Worm (Caenorhabditis elegans) whole organism, young adult: Measurements from ENCODE around the gene ttr-39.
A peak's percentile ranks its signal among the peaks of the same experiment; 100 is the strongest.

Experiments
- C17E4.6 ChIP-seq: fragments of 200-800 bp; sonication (Bioruptor generic); IDR thresholded peaks from 2 replicates; pipeline ENCODE4 v1.3.6; 2022; ENCODE audit warnings: missing genetic modification reagents, missing genetic modification characterization, missing compliant biosample characterization
- F23B12.7 ChIP-seq: sonication (generic microtip); optimal IDR thresholded peaks from 2 replicates; lab custom pipeline; 2017; ENCODE audit warnings: missing genetic modification characterization, mild to moderate bottlenecking, missing compliant biosample characterization, antibody characterized with exemption, moderate library complexity; ENCODE audit not compliant: insufficient read depth
- F33H1.4 ChIP-seq: fragments of 200-800 bp; sonication (Bioruptor generic); IDR thresholded peaks from 2 replicates; pipeline ENCODE4 v1.3.6; 2022; ENCODE audit warnings: missing genetic modification reagents, missing genetic modification characterization, missing compliant biosample characterization
- F37B4.10 ChIP-seq: fragments of 200-800 bp; sonication (Bioruptor generic); IDR thresholded peaks from 2 replicates; pipeline ENCODE4 v1.3.6; 2022; ENCODE audit warnings: missing genetic modification characterization, missing compliant biosample characterization
- F39B2.1 ChIP-seq: fragments of 200-800 bp; sonication (Bioruptor generic); IDR thresholded peaks from 2 replicates; pipeline ENCODE4 v1.3.6; 2022; ENCODE audit warnings: missing genetic modification reagents, missing genetic modification characterization, missing compliant biosample characterization
- F49E8.2 ChIP-seq: sonication (generic microtip); optimal IDR thresholded peaks from 3 replicates; lab custom pipeline; 2017; ENCODE audit warnings: missing genetic modification characterization, mild to moderate bottlenecking, missing compliant biosample characterization, antibody characterized with exemption, moderate library complexity; ENCODE audit not compliant: insufficient read depth
- F57A8.1 ChIP-seq: fragments of 200-800 bp; sonication (Bioruptor generic); optimal IDR thresholded peaks from 2 replicates; lab custom pipeline; 2018; ENCODE audit warnings: mild to moderate bottlenecking, missing genetic modification characterization, moderate library complexity, missing compliant biosample characterization
- F57C9.4 ChIP-seq: sonication (generic microtip); optimal IDR thresholded peaks from 2 replicates; lab custom pipeline; 2017; ENCODE audit warnings: mild to moderate bottlenecking, missing genetic modification characterization, missing compliant biosample characterization
- K11D2.4 ChIP-seq: fragments of 200-800 bp; sonication (Bioruptor generic); IDR thresholded peaks from 2 replicates; pipeline ENCODE4 v1.3.6; 2022; ENCODE audit warnings: missing genetic modification reagents, missing genetic modification characterization, missing compliant biosample characterization
- ZK185.1 ChIP-seq: sonication (generic microtip); optimal IDR thresholded peaks from 2 replicates; lab custom pipeline; 2016; ENCODE audit warnings: mild to moderate bottlenecking, missing genetic modification characterization, missing compliant biosample characterization; ENCODE audit not compliant: poor library complexity, severe bottlenecking
- aptf-2 ChIP-seq: fragments of 200-800 bp; sonication (Bioruptor generic); conservative IDR thresholded peaks from 2 replicates; pipeline ENCODE4 v1.3.6; 2022; ENCODE audit warnings: missing genetic modification reagents, missing genetic modification characterization, missing compliant biosample characterization
- attf-5 ChIP-seq: fragments of 200-800 bp; sonication (Bioruptor generic); optimal IDR thresholded peaks from 2 replicates; lab custom pipeline; 2018; ENCODE audit warnings: mild to moderate bottlenecking, missing genetic modification characterization, missing compliant biosample characterization
- bed-2 ChIP-seq: fragments of 200-800 bp; sonication (Bioruptor generic); IDR thresholded peaks from 2 replicates; pipeline ENCODE4 v1.3.6; 2022; ENCODE audit warnings: missing genetic modification reagents, missing genetic modification characterization, missing compliant biosample characterization
- cebp-1 ChIP-seq, 2 experiments: fragments of 200-800 bp in 1 of 2; sonication (Bioruptor generic) in 1 of 2; sonication (generic microtip) in 1 of 2; IDR thresholded peaks in 1 of 2; optimal IDR thresholded peaks in 1 of 2; 2 replicates each; pipeline versions ENCODE4 v1.3.6 to Lab custom; 2017 to 2022; ENCODE audit warnings: missing compliant biosample characterization in 2 of 2, missing genetic modification characterization in 2 of 2, mild to moderate bottlenecking in 1 of 2, missing genetic modification reagents in 1 of 2, moderate library complexity in 1 of 2
- ceh-100 ChIP-seq: fragments of 200-800 bp; sonication (Bioruptor generic); IDR thresholded peaks from 2 replicates; pipeline ENCODE4 v1.3.6; 2022; ENCODE audit warnings: missing genetic modification reagents, missing genetic modification characterization, missing compliant biosample characterization
- die-1 ChIP-seq: sonication (generic microtip); optimal IDR thresholded peaks from 2 replicates; lab custom pipeline; 2016; ENCODE audit warnings: missing genotype, mild to moderate bottlenecking, missing genetic modification characterization, missing compliant biosample characterization
- dox-1 ChIP-seq: fragments of 200-800 bp; sonication (Bioruptor generic); IDR thresholded peaks from 2 replicates; pipeline ENCODE4 v1.3.6; 2022; ENCODE audit warnings: missing genetic modification reagents, missing genetic modification characterization, missing compliant biosample characterization
- egl-18 ChIP-seq: fragments of 200-800 bp; sonication (Bioruptor generic); IDR thresholded peaks from 2 replicates; pipeline ENCODE4 v1.3.6; 2022; ENCODE audit warnings: missing genetic modification reagents, missing genetic modification characterization, missing compliant biosample characterization
- egl-44 ChIP-seq: fragments of 200-800 bp; sonication (Bioruptor generic); IDR thresholded peaks from 2 replicates; pipeline ENCODE4 v1.3.6; 2022; ENCODE audit warnings: missing genetic modification reagents, missing genetic modification characterization, missing compliant biosample characterization
- ekl-4 ChIP-seq: fragments of 200-800 bp; sonication (Bioruptor generic); IDR thresholded peaks from 2 replicates; pipeline ENCODE4 v1.3.6; 2022; ENCODE audit warnings: missing genetic modification reagents, missing genetic modification characterization, missing compliant biosample characterization
- ets-4 ChIP-seq: fragments of 200-800 bp; sonication (Bioruptor generic); optimal IDR thresholded peaks from 2 replicates; lab custom pipeline; 2018; ENCODE audit warnings: mild to moderate bottlenecking, missing genetic modification characterization, missing compliant biosample characterization
- fkh-3 ChIP-seq: sonication (generic microtip); optimal IDR thresholded peaks from 2 replicates; lab custom pipeline; 2016; ENCODE audit warnings: mild to moderate bottlenecking, missing genetic modification characterization, missing compliant biosample characterization
- him-1 ChIP-seq: sonication (generic microtip); optimal IDR thresholded peaks from 2 replicates; lab custom pipeline; 2016; ENCODE audit warnings: missing genotype, missing genetic modification reagents, missing genetic modification characterization, missing compliant biosample characterization
- hmg-1.2 ChIP-seq: fragments of 200-800 bp; sonication (Bioruptor generic); IDR thresholded peaks from 2 replicates; pipeline ENCODE4 v1.3.6; 2022; ENCODE audit warnings: missing genetic modification reagents, missing genetic modification characterization, missing compliant biosample characterization
- hsf-1 ChIP-seq: fragments of 200-800 bp; sonication (Bioruptor generic); IDR thresholded peaks from 2 replicates; pipeline ENCODE4 v1.3.6; 2022; ENCODE audit warnings: missing genetic modification reagents, missing genetic modification characterization, missing compliant biosample characterization
- let-526 ChIP-seq: fragments of 200-800 bp; sonication (Bioruptor generic); IDR thresholded peaks from 2 replicates; pipeline ENCODE4 v1.3.6; 2022; ENCODE audit warnings: missing genetic modification reagents, missing genetic modification characterization, missing compliant biosample characterization
- lin-40 ChIP-seq: sonication (generic microtip); optimal IDR thresholded peaks from 2 replicates; lab custom pipeline; 2016; ENCODE audit warnings: missing genetic modification characterization, mild to moderate bottlenecking, missing compliant biosample characterization, missing genotype, missing genetic modification reagents
- lin-54 ChIP-seq: fragments of 200-800 bp; sonication (Bioruptor generic); optimal IDR thresholded peaks from 2 replicates; lab custom pipeline; 2018; ENCODE audit warnings: mild to moderate bottlenecking, missing genetic modification characterization, missing compliant biosample characterization
- lir-1 ChIP-seq: fragments of 200-800 bp; sonication (Bioruptor generic); conservative IDR thresholded peaks from 2 replicates; pipeline ENCODE4 v1.3.6; 2022; ENCODE audit warnings: missing genetic modification reagents, missing genetic modification characterization, missing compliant biosample characterization
- madf-3 ChIP-seq: fragments of 200-800 bp; sonication (Bioruptor generic); IDR thresholded peaks from 2 replicates; pipeline ENCODE4 v1.3.6; 2022; ENCODE audit warnings: missing genetic modification reagents, missing genetic modification characterization, missing compliant biosample characterization
- madf-8 ChIP-seq: fragments of 200-800 bp; sonication (Bioruptor generic); conservative IDR thresholded peaks from 2 replicates; pipeline ENCODE4 v1.3.6; 2022; ENCODE audit warnings: missing genetic modification reagents, missing genetic modification characterization, missing compliant biosample characterization
- mcd-1 ChIP-seq: fragments of 200-800 bp; sonication (Bioruptor generic); IDR thresholded peaks from 2 replicates; pipeline ENCODE4 v1.3.6; 2022; ENCODE audit warnings: missing genetic modification reagents, missing genetic modification characterization, missing compliant biosample characterization
- nfya-2 ChIP-seq: fragments of 200-800 bp; sonication (Bioruptor generic); IDR thresholded peaks from 2 replicates; pipeline ENCODE4 v1.3.6; 2022; ENCODE audit warnings: missing genetic modification reagents, missing genetic modification characterization, missing compliant biosample characterization
- nfyb-1 ChIP-seq: fragments of 200-800 bp; sonication (Bioruptor generic); IDR thresholded peaks from 2 replicates; pipeline ENCODE4 v1.3.6; 2022; ENCODE audit warnings: missing genetic modification reagents, missing genetic modification characterization, missing compliant biosample characterization
- nhr-80 ChIP-seq: sonication (generic microtip); optimal IDR thresholded peaks from 2 replicates; lab custom pipeline; 2016; ENCODE audit warnings: missing genetic modification characterization, missing compliant biosample characterization
- pbrm-1 ChIP-seq: fragments of 200-800 bp; sonication (Bioruptor generic); IDR thresholded peaks from 2 replicates; pipeline ENCODE4 v1.3.6; 2022; ENCODE audit warnings: missing genetic modification reagents, missing genetic modification characterization, missing compliant biosample characterization
- sdz-38 ChIP-seq: sonication (generic microtip); optimal IDR thresholded peaks from 2 replicates; lab custom pipeline; 2016; ENCODE audit warnings: missing genotype, missing genetic modification characterization, missing compliant biosample characterization
- sea-2 ChIP-seq: fragments of 200-800 bp; sonication (Bioruptor generic); IDR thresholded peaks from 2 replicates; pipeline ENCODE4 v1.3.6; 2022; ENCODE audit warnings: missing genetic modification characterization, missing compliant biosample characterization
- snpc-1.1 ChIP-seq: sonication (generic microtip); optimal IDR thresholded peaks from 2 replicates; lab custom pipeline; 2017; ENCODE audit warnings: missing genetic modification characterization, mild to moderate bottlenecking, missing compliant biosample characterization, antibody characterized with exemption, moderate library complexity, missing genotype, missing genetic modification reagents; ENCODE audit not compliant: insufficient read depth
- snpc-1.3 ChIP-seq: sonication (generic microtip); optimal IDR thresholded peaks from 2 replicates; lab custom pipeline; 2017; ENCODE audit warnings: missing genetic modification characterization, mild to moderate bottlenecking, missing compliant biosample characterization, antibody characterized with exemption, moderate library complexity, missing genotype, missing genetic modification reagents; ENCODE audit not compliant: insufficient read depth
- snpc-3.4 ChIP-seq: sonication (generic microtip); optimal IDR thresholded peaks from 2 replicates; lab custom pipeline; 2017; ENCODE audit warnings: missing genetic modification characterization, mild to moderate bottlenecking, missing compliant biosample characterization, antibody characterized with exemption, moderate library complexity, missing genotype, missing genetic modification reagents
- snpc-4 ChIP-seq, 5 experiments: fragments of 150-350 bp in 1 of 5; sonication (generic microtip) in 4 of 5; optimal IDR thresholded peaks; 2 replicates each; lab custom pipeline; 2014 to 2018; ENCODE audit warnings: missing genetic modification characterization in 5 of 5, missing biosample characterization in 3 of 5, antibody characterized with exemption in 2 of 5, mild to moderate bottlenecking in 2 of 5, missing compliant biosample characterization in 2 of 5, missing genotype in 2 of 5, moderate library complexity in 2 of 5, missing genetic modification reagents in 1 of 5
- tlf-1 ChIP-seq: fragments of 200-800 bp; sonication (Bioruptor generic); optimal IDR thresholded peaks from 2 replicates; lab custom pipeline; 2018; ENCODE audit warnings: mild to moderate bottlenecking, missing genetic modification characterization, missing compliant biosample characterization
- unc-62 ChIP-seq: fragments of 150-350 bp; optimal IDR thresholded peaks from 2 replicates; lab custom pipeline; 2014; ENCODE audit warnings: missing biosample characterization, missing genetic modification reagents, missing genetic modification characterization
- xnd-1 ChIP-seq: sonication (generic microtip); optimal IDR thresholded peaks from 2 replicates; lab custom pipeline; 2016; ENCODE audit warnings: missing genotype, missing genetic modification reagents, missing genetic modification characterization, missing compliant biosample characterization
- ztf-18 ChIP-seq: sonication (generic microtip); optimal IDR thresholded peaks from 2 replicates; lab custom pipeline; 2016; ENCODE audit warnings: missing genotype, mild to moderate bottlenecking, missing genetic modification characterization, missing compliant biosample characterization

ttr-39 gene

DNA sequence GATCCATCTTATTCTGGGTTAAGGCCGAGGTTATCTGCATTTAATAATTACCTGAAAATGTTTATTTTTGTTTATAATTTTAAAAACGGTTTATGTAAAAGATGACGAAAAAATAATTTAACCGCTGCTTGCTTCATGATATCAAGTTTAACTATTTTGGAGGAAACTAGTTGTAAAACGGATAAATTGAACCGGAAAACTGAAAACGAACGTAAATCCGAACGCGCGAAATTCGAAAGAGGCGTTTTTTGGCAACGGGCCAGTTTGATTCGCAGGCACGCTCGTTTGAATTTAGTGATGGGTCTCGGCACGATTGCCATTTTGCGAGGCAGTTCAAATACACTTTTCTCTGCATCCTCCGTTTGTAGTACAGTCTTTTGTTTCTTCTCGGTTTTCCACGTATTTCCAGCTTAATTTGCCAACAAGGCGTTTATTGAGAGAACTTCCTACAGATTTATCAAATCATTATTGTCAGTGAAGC is 39.3 kb upstream of the ttr-39 start, which contains the start of the genes gtbp-1 and K08F4.3 (continued):
- TF ChIP-seq fkh-3 (tag; lab: Kevin White, UChicago): no peak
- TF ChIP-seq madf-8 (GFP tag; lab: Robert Waterston, UW): peak; percentile 56
- TF ChIP-seq unc-62 (GFP tag; lab: Kevin White, UChicago): no peak
- no peak for TF ChIP-seq K11D2.4 (GFP tag; lab: Robert Waterston, UW)
- TF ChIP-seq snpc-1.3 (tag; lab: Kevin White, UChicago): no peak
- peak; percentile 19 for TF ChIP-seq nhr-80
- peak; percentile 10 for TF ChIP-seq snpc-1.1
- no peak for TF ChIP-seq tlf-1 (GFP tag; lab: Kevin White, UChicago)
- TF ChIP-seq ztf-18 (tag; lab: Kevin White, UChicago): no peak
- no peak for TF ChIP-seq snpc-3.4
- TF ChIP-seq F33H1.4: peak; percentile 91
- no peak for TF ChIP-seq die-1 (tag; lab: Kevin White, UChicago)
- no peak; the same call in 1 of the 2 replicates for TF ChIP-seq dox-1 (GFP tag; lab: Robert Waterston, UW)
- TF ChIP-seq xnd-1 (tag; lab: Kevin White, UChicago): peak; percentile 8
- peak; percentile 50 for TF ChIP-seq F23B12.7 (tag; lab: Kevin White, UChicago)
- TF ChIP-seq F37B4.10 (GFP tag; lab: Robert Waterston, UW): no peak
- no peak for TF ChIP-seq aptf-2
- TF ChIP-seq C17E4.6 (GFP tag; lab: Robert Waterston, UW): no peak
- no peak for TF ChIP-seq madf-3 (GFP tag; lab: Robert Waterston, UW)
- no peak for TF ChIP-seq cebp-1 (GFP tag; IDR thresholded peaks at IDR 0.05; lab: Robert Waterston, UW)
- no peak for TF ChIP-seq cebp-1 (tag; optimal IDR thresholded peaks at IDR 0.05; lab: Kevin White, UChicago)
- TF ChIP-seq ets-4 (GFP tag; lab: Kevin White, UChicago): no peak
- peak; percentile 76 for TF ChIP-seq attf-5 (GFP tag; lab: Kevin White, UChicago)
- TF ChIP-seq F57C9.4: no peak
- TF ChIP-seq F39B2.1 (GFP tag; lab: Robert Waterston, UW): no peak
- no peak for TF ChIP-seq hsf-1
- TF ChIP-seq lin-40 (tag; lab: Kevin White, UChicago): no peak
- peak; percentile 46; the same call in 1 of the 2 replicates for TF ChIP-seq ekl-4 (GFP tag; lab: Robert Waterston, UW)
- TF ChIP-seq F49E8.2 (tag; lab: Kevin White, UChicago): no peak
- peak; percentile 27 for TF ChIP-seq ZK185.1 (tag; lab: Kevin White, UChicago)
- peak; percentile 33 for TF ChIP-seq him-1 (tag; lab: Kevin White, UChicago)
- no peak for TF ChIP-seq egl-44 (GFP tag; lab: Robert Waterston, UW)
- TF ChIP-seq lir-1 (GFP tag; lab: Robert Waterston, UW): no peak
- no peak for TF ChIP-seq let-526 (GFP tag; lab: Robert Waterston, UW)
- peak; percentile 72 for TF ChIP-seq mcd-1 (GFP tag; lab: Robert Waterston, UW)
- TF ChIP-seq ceh-100 (GFP tag; lab: Robert Waterston, UW): 0 out of 2 replicates have a peak, but pooled peaks have one; percentile 52
- no peak for TF ChIP-seq sea-2 (GFP tag; lab: Robert Waterston, UW)
- peak; percentile 50; the same call in 1 of the 2 replicates for TF ChIP-seq pbrm-1 (GFP tag; lab: Robert Waterston, UW)
- no peak for TF ChIP-seq bed-2 (GFP tag; lab: Robert Waterston, UW)
- peak; percentile 21 for TF ChIP-seq snpc-4 (GFP tag; optimal IDR thresholded peaks at IDR 0.05; lab: Kevin White, UChicago)
- peak in 3 of 4 experiments; percentile 41 to 73 (median 51) for TF ChIP-seq snpc-4 (tag; optimal IDR thresholded peaks at IDR 0.05; lab: Kevin White, UChicago)
- TF ChIP-seq nfyb-1 (GFP tag; lab: Robert Waterston, UW): 0 out of 2 replicates have a peak, but pooled peaks have one; percentile 44
- no peak for TF ChIP-seq F57A8.1 (GFP tag; lab: Kevin White, UChicago)
- no peak for TF ChIP-seq sdz-38 (tag; lab: Kevin White, UChicago)
- no peak for TF ChIP-seq egl-18
- no peak for TF ChIP-seq nfya-2
- peak; percentile 94 for TF ChIP-seq lin-54 (GFP tag; lab: Kevin White, UChicago)
- TF ChIP-seq hmg-1.2 (GFP tag; lab: Robert Waterston, UW): peak; percentile 80
